Fruit fly (Drosophila melanogaster): ENCODE data around the gene CG17328.
A peak's percentile ranks its signal among the peaks of the same experiment; 100 is the strongest.

The CG17328 gene

DNA sequence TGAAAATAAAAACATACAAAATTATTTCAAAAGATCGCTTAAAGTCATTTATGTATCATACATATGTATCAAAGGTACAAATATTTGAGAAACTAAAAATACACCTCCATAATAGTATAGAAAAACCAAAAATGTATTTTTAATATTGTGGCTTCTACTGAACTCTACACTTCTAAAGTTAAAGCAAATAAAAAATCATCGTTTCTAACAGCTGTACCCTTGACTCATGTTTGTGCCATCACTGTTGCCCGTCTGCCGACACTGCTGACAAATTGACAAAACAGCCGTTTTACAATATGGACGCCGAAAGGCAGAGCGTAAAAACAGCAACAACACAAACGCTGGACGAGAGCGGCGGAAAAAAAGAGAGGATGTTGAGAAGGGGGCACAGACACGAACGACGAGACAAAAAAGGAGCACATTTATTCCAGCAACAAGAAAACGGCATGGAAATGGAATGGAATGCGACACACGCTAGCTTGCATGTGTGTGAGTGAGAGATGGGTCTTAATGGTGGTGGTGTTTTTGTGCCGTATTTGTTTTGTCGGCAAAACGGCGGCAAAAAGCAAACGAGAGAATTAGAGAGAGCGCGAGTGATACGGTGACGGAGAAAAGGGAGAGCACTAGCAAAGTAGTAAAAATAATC lies 13.3 kb upstream of the CG17328 start (continued):
- TF ChIP-seq Oli (tag; optimal IDR thresholded peaks at IDR 0.05) (peak; percentile 89), CG15601 (tag; optimal IDR thresholded peaks at IDR 0.05) (peak; percentile 68), Hr3 (GFP tag; optimal IDR thresholded peaks at IDR 0.05) (peak; percentile 79), Nf-YB (GFP tag; optimal IDR thresholded peaks at IDR 0.05) (peak; percentile 66), slbo (GFP tag; IDR thresholded peaks at IDR 0.05) (no peak), Gug (GFP tag; IDR thresholded peaks at IDR 0.05) (peak; percentile 91), CG10274 (GFP tag; optimal IDR thresholded peaks at IDR 0.05) (peak; percentile 75), MBD-R2 (GFP tag; IDR thresholded peaks at IDR 0.05) (no peak), cato (GFP tag; optimal IDR thresholded peaks at IDR 0.05; ENCODE audit: borderline replicate concordance) (peak; percentile 52), D19B (GFP tag; optimal IDR thresholded peaks at IDR 0.05) (peak; percentile 82), CG8359 (GFP tag; optimal IDR thresholded peaks at IDR 0.05; ENCODE audit: borderline replicate concordance) (peak; percentile 77), Bdp1 (GFP tag; optimal IDR thresholded peaks at IDR 0.05) (peak; percentile 53), tap (tag; optimal IDR thresholded peaks at IDR 0.05) (peak; percentile 73), z (GFP tag; IDR thresholded peaks at IDR 0.05) (no peak), YL-1 (GFP tag; optimal IDR thresholded peaks at IDR 0.05) (no peak), ERR (GFP tag; optimal IDR thresholded peaks at IDR 0.05) (peak; percentile 46), Opbp (GFP tag; IDR thresholded peaks at IDR 0.05; ENCODE audit: partially characterized antibody) (no peak), CG7372 (GFP tag; IDR thresholded peaks at IDR 0.05) (no peak), H2.0 (GFP tag; IDR thresholded peaks at IDR 0.05) (no peak), CG12299 (tag; optimal IDR thresholded peaks at IDR 0.05) (peak; percentile 68), corto (GFP tag; optimal IDR thresholded peaks at IDR 0.05) (peak; percentile 80), CG12071 (GFP tag; optimal IDR thresholded peaks at IDR 0.05) (peak; percentile 78), cas (GFP tag; IDR thresholded peaks at IDR 0.05) (no peak), Atf-2 (GFP tag; optimal IDR thresholded peaks at IDR 0.05) (peak; percentile 19), HmgD (GFP tag; optimal IDR thresholded peaks at IDR 0.05) (no peak), CG33213 (GFP tag; optimal IDR thresholded peaks at IDR 0.05) (peak; percentile 31), hth (optimal IDR thresholded peaks at IDR 0.05) (no peak), Meics (GFP tag; optimal IDR thresholded peaks at IDR 0.05) (peak; percentile 92), Ssrp (tag; optimal IDR thresholded peaks at IDR 0.05) (peak; percentile 67), rib (GFP tag; IDR thresholded peaks at IDR 0.05) (no peak), Drgx (GFP tag; IDR thresholded peaks at IDR 0.05) (no peak), CrebB (tag; optimal IDR thresholded peaks at IDR 0.05) (peak; percentile 71), ssp (GFP tag; IDR thresholded peaks at IDR 0.05) (no peak), CG4820 (GFP tag; optimal IDR thresholded peaks at IDR 0.05) (peak; percentile 63), CG2712 (tag; optimal IDR thresholded peaks at IDR 0.05) (peak; percentile 90), CG12236 (GFP tag; optimal IDR thresholded peaks at IDR 0.05) (peak; percentile 15), CG2116 (GFP tag; optimal IDR thresholded peaks at IDR 0.05) (peak; percentile 58), maf-S (GFP tag; optimal IDR thresholded peaks at IDR 0.05) (peak; percentile 71), CG1529 (GFP tag; optimal IDR thresholded peaks at IDR 0.05) (peak; percentile 70), jumu (GFP tag; optimal IDR thresholded peaks at IDR 0.05) (peak; percentile 79), vfl (GFP tag; optimal IDR thresholded peaks at IDR 0.05) (peak; percentile 45), sug (tag; optimal IDR thresholded peaks at IDR 0.05) (peak; percentile 50), CG8944 (GFP tag; optimal IDR thresholded peaks at IDR 0.05) (peak; percentile 53), kay (GFP tag; optimal IDR thresholded peaks at IDR 0.05) (no peak), CG34224 (GFP tag; IDR thresholded peaks at IDR 0.05; ENCODE audit: partially characterized antibody) (no peak), CG12769 (tag; optimal IDR thresholded peaks at IDR 0.05) (peak; percentile 73), her (GFP tag; optimal IDR thresholded peaks at IDR 0.05) (peak; percentile 74), CG6683 (GFP tag; optimal IDR thresholded peaks at IDR 0.05) (peak; percentile 67), Usf (GFP tag; optimal IDR thresholded peaks at IDR 0.05) (peak; percentile 35), chm (GFP tag; IDR thresholded peaks at IDR 0.05) (no peak), bbx (GFP tag; IDR thresholded peaks at IDR 0.05; ENCODE audit: partially characterized antibody) (no peak)

Data from whole organism, embryonic.